Worm (Caenorhabditis elegans) whole organism, young adult: Measurements from ENCODE around the gene fcmt-1.

Experiments
- B0261.1 ChIP-seq: sonication (generic microtip); optimal IDR thresholded peaks from 2 replicates; lab custom pipeline; 2016; ENCODE audit warnings: mild to moderate bottlenecking, missing genetic modification characterization, moderate library complexity, missing compliant biosample characterization
- B0336.3 ChIP-seq: fragments of 200-800 bp; sonication (Bioruptor generic); IDR thresholded peaks from 2 replicates; pipeline ENCODE4 v1.3.6; 2022; ENCODE audit warnings: missing genetic modification characterization, missing compliant biosample characterization
- C17E4.6 ChIP-seq: fragments of 200-800 bp; sonication (Bioruptor generic); IDR thresholded peaks from 2 replicates; pipeline ENCODE4 v1.3.6; 2022; ENCODE audit warnings: missing genetic modification reagents, missing genetic modification characterization, missing compliant biosample characterization
- F23B12.7 ChIP-seq: sonication (generic microtip); optimal IDR thresholded peaks from 2 replicates; lab custom pipeline; 2017; ENCODE audit warnings: missing genetic modification characterization, mild to moderate bottlenecking, missing compliant biosample characterization, antibody characterized with exemption, moderate library complexity; ENCODE audit not compliant: insufficient read depth
- F39B2.1 ChIP-seq: fragments of 200-800 bp; sonication (Bioruptor generic); IDR thresholded peaks from 2 replicates; pipeline ENCODE4 v1.3.6; 2022; ENCODE audit warnings: missing genetic modification reagents, missing genetic modification characterization, missing compliant biosample characterization
- F55B11.4 ChIP-seq: sonication (generic microtip); optimal IDR thresholded peaks from 2 replicates; lab custom pipeline; 2016; ENCODE audit warnings: missing compliant biosample characterization, missing genetic modification characterization, borderline replicate concordance; ENCODE audit not compliant: insufficient read depth
- F57A8.1 ChIP-seq: fragments of 200-800 bp; sonication (Bioruptor generic); optimal IDR thresholded peaks from 2 replicates; lab custom pipeline; 2018; ENCODE audit warnings: mild to moderate bottlenecking, missing genetic modification characterization, moderate library complexity, missing compliant biosample characterization
- K12H6.12 ChIP-seq: fragments of 200-800 bp; sonication (Bioruptor generic); optimal IDR thresholded peaks from 2 replicates; lab custom pipeline; 2018; ENCODE audit warnings: mild to moderate bottlenecking, missing genetic modification characterization, missing compliant biosample characterization
- T07F8.4 ChIP-seq: sonication (generic microtip); optimal IDR thresholded peaks from 2 replicates; lab custom pipeline; 2016; ENCODE audit warnings: mild to moderate bottlenecking, missing genetic modification characterization, moderate library complexity, missing compliant biosample characterization
- Y79H2A.3 ChIP-seq: fragments of 200-800 bp; sonication (Bioruptor generic); conservative IDR thresholded peaks from 2 replicates; pipeline ENCODE4 v1.3.6; 2022; ENCODE audit warnings: missing genetic modification reagents, missing genetic modification characterization, missing compliant biosample characterization
- atf-7 ChIP-seq: sonication (generic microtip); optimal IDR thresholded peaks from 2 replicates; lab custom pipeline; 2017; ENCODE audit warnings: mild to moderate bottlenecking, missing genetic modification characterization, missing compliant biosample characterization
- attf-3 ChIP-seq: fragments of 200-800 bp; sonication (Bioruptor generic); conservative IDR thresholded peaks from 2 replicates; pipeline ENCODE4 v1.3.6; 2022; ENCODE audit warnings: missing genetic modification reagents, missing genetic modification characterization, missing compliant biosample characterization
- bed-2 ChIP-seq: fragments of 200-800 bp; sonication (Bioruptor generic); IDR thresholded peaks from 2 replicates; pipeline ENCODE4 v1.3.6; 2022; ENCODE audit warnings: missing genetic modification reagents, missing genetic modification characterization, missing compliant biosample characterization
- ccch-3 ChIP-seq: fragments of 200-800 bp; sonication (Bioruptor generic); optimal IDR thresholded peaks from 2 replicates; lab custom pipeline; 2018; ENCODE audit warnings: mild to moderate bottlenecking, missing genetic modification characterization, missing compliant biosample characterization
- cebp-1 ChIP-seq, 2 experiments: fragments of 200-800 bp in 1 of 2; sonication (Bioruptor generic) in 1 of 2; sonication (generic microtip) in 1 of 2; IDR thresholded peaks in 1 of 2; optimal IDR thresholded peaks in 1 of 2; 2 replicates each; pipeline versions ENCODE4 v1.3.6 to Lab custom; 2017 to 2022; ENCODE audit warnings: missing compliant biosample characterization in 2 of 2, missing genetic modification characterization in 2 of 2, mild to moderate bottlenecking in 1 of 2, missing genetic modification reagents in 1 of 2, moderate library complexity in 1 of 2
- chd-7 ChIP-seq: sonication (generic microtip); optimal IDR thresholded peaks from 2 replicates; lab custom pipeline; 2016; ENCODE audit warnings: mild to moderate bottlenecking, missing genetic modification characterization, moderate library complexity, missing compliant biosample characterization
- egl-44 ChIP-seq: fragments of 200-800 bp; sonication (Bioruptor generic); IDR thresholded peaks from 2 replicates; pipeline ENCODE4 v1.3.6; 2022; ENCODE audit warnings: missing genetic modification reagents, missing genetic modification characterization, missing compliant biosample characterization
- egrh-3 ChIP-seq: fragments of 200-800 bp; sonication (Bioruptor generic); IDR thresholded peaks from 2 replicates; pipeline ENCODE4 v1.3.6; 2022; ENCODE audit warnings: missing genetic modification reagents, missing genetic modification characterization, missing compliant biosample characterization
- ekl-4 ChIP-seq: fragments of 200-800 bp; sonication (Bioruptor generic); IDR thresholded peaks from 2 replicates; pipeline ENCODE4 v1.3.6; 2022; ENCODE audit warnings: missing genetic modification reagents, missing genetic modification characterization, missing compliant biosample characterization
- ets-4 ChIP-seq: fragments of 200-800 bp; sonication (Bioruptor generic); optimal IDR thresholded peaks from 2 replicates; lab custom pipeline; 2018; ENCODE audit warnings: mild to moderate bottlenecking, missing genetic modification characterization, missing compliant biosample characterization
- gei-17 ChIP-seq: fragments of 200-800 bp; sonication (Bioruptor generic); optimal IDR thresholded peaks from 2 replicates; lab custom pipeline; 2018; ENCODE audit warnings: mild to moderate bottlenecking, missing genetic modification characterization, missing compliant biosample characterization
- hlh-26 ChIP-seq: fragments of 200-800 bp; sonication (Bioruptor generic); conservative IDR thresholded peaks from 2 replicates; pipeline ENCODE4 v1.3.6; 2022; ENCODE audit warnings: missing genetic modification reagents, missing genetic modification characterization, missing compliant biosample characterization
- hmg-1.2 ChIP-seq: fragments of 200-800 bp; sonication (Bioruptor generic); IDR thresholded peaks from 2 replicates; pipeline ENCODE4 v1.3.6; 2022; ENCODE audit warnings: missing genetic modification reagents, missing genetic modification characterization, missing compliant biosample characterization
- let-607 ChIP-seq, 2 experiments: fragments of 200-800 bp in 1 of 2; sonication (Bioruptor generic) in 1 of 2; sonication (generic microtip) in 1 of 2; optimal IDR thresholded peaks; 2 replicates each; lab custom pipeline; 2016 to 2018; ENCODE audit warnings: mild to moderate bottlenecking in 2 of 2, missing compliant biosample characterization in 2 of 2, missing genetic modification characterization in 2 of 2, moderate library complexity in 2 of 2, missing genotype in 1 of 2
- lin-26 ChIP-seq: fragments of 200-800 bp; sonication (Bioruptor generic); IDR thresholded peaks from 2 replicates; pipeline ENCODE4 v1.3.6; 2022; ENCODE audit warnings: missing genetic modification reagents, missing genetic modification characterization, missing compliant biosample characterization
- lin-35 ChIP-seq, 3 experiments: fragments of 150-350 bp in 2 of 3; sonication (generic microtip) in 1 of 3; optimal IDR thresholded peaks; 2 replicates each; lab custom pipeline; 2014 to 2018; ENCODE audit warnings: missing biosample characterization in 3 of 3, missing genetic modification characterization in 3 of 3, missing genetic modification reagents in 3 of 3
- lin-40 ChIP-seq: sonication (generic microtip); optimal IDR thresholded peaks from 2 replicates; lab custom pipeline; 2016; ENCODE audit warnings: missing genetic modification characterization, mild to moderate bottlenecking, missing compliant biosample characterization, missing genotype, missing genetic modification reagents
- madf-6 ChIP-seq: fragments of 200-800 bp; sonication (Bioruptor generic); IDR thresholded peaks from 2 replicates; pipeline ENCODE4 v1.3.6; 2022; ENCODE audit warnings: missing genetic modification reagents, missing genetic modification characterization, missing compliant biosample characterization
- nfya-1 ChIP-seq: sonication (generic microtip); optimal IDR thresholded peaks from 2 replicates; lab custom pipeline; 2017; ENCODE audit warnings: antibody characterized with exemption, missing compliant biosample characterization, missing genetic modification characterization, borderline replicate concordance; ENCODE audit not compliant: insufficient read depth
- nhr-179 ChIP-seq: sonication (generic microtip); optimal IDR thresholded peaks from 2 replicates; lab custom pipeline; 2016; ENCODE audit warnings: mild to moderate bottlenecking, missing genetic modification characterization, missing compliant biosample characterization
- nhr-27 ChIP-seq: fragments of 200-800 bp; sonication (Bioruptor generic); optimal IDR thresholded peaks from 2 replicates; lab custom pipeline; 2018; ENCODE audit warnings: mild to moderate bottlenecking, missing genetic modification characterization, moderate library complexity, missing compliant biosample characterization
- nhr-80 ChIP-seq: sonication (generic microtip); optimal IDR thresholded peaks from 2 replicates; lab custom pipeline; 2016; ENCODE audit warnings: missing genetic modification characterization, missing compliant biosample characterization
- nhr-90 ChIP-seq: sonication (generic microtip); optimal IDR thresholded peaks from 2 replicates; lab custom pipeline; 2016; ENCODE audit warnings: missing genotype, mild to moderate bottlenecking, missing genetic modification characterization, missing compliant biosample characterization
- rec-8 ChIP-seq, 2 experiments: sonication (generic microtip); optimal IDR thresholded peaks; 2 replicates each; lab custom pipeline; 2016; ENCODE audit warnings: mild to moderate bottlenecking in 2 of 2, missing genetic modification characterization in 2 of 2, missing genetic modification reagents in 2 of 2, missing genotype in 2 of 2, missing biosample characterization in 1 of 2, missing compliant biosample characterization in 1 of 2, moderate library complexity in 1 of 2
- sdz-38 ChIP-seq: sonication (generic microtip); optimal IDR thresholded peaks from 2 replicates; lab custom pipeline; 2016; ENCODE audit warnings: missing genotype, missing genetic modification characterization, missing compliant biosample characterization
- snpc-1.1 ChIP-seq: sonication (generic microtip); optimal IDR thresholded peaks from 2 replicates; lab custom pipeline; 2017; ENCODE audit warnings: missing genetic modification characterization, mild to moderate bottlenecking, missing compliant biosample characterization, antibody characterized with exemption, moderate library complexity, missing genotype, missing genetic modification reagents; ENCODE audit not compliant: insufficient read depth
- snpc-1.3 ChIP-seq: sonication (generic microtip); optimal IDR thresholded peaks from 2 replicates; lab custom pipeline; 2017; ENCODE audit warnings: missing genetic modification characterization, mild to moderate bottlenecking, missing compliant biosample characterization, antibody characterized with exemption, moderate library complexity, missing genotype, missing genetic modification reagents; ENCODE audit not compliant: insufficient read depth
- snpc-4 ChIP-seq, 5 experiments: fragments of 150-350 bp in 1 of 5; sonication (generic microtip) in 4 of 5; optimal IDR thresholded peaks; 2 replicates each; lab custom pipeline; 2014 to 2018; ENCODE audit warnings: missing genetic modification characterization in 5 of 5, missing biosample characterization in 3 of 5, antibody characterized with exemption in 2 of 5, mild to moderate bottlenecking in 2 of 5, missing compliant biosample characterization in 2 of 5, missing genotype in 2 of 5, moderate library complexity in 2 of 5, missing genetic modification reagents in 1 of 5
- tlf-1 ChIP-seq: fragments of 200-800 bp; sonication (Bioruptor generic); optimal IDR thresholded peaks from 2 replicates; lab custom pipeline; 2018; ENCODE audit warnings: mild to moderate bottlenecking, missing genetic modification characterization, missing compliant biosample characterization
- unc-130 ChIP-seq: sonication (generic microtip); optimal IDR thresholded peaks from 2 replicates; lab custom pipeline; 2016; ENCODE audit warnings: missing genetic modification reagents, missing genetic modification characterization, missing compliant biosample characterization
- unc-62 ChIP-seq: fragments of 150-350 bp; optimal IDR thresholded peaks from 2 replicates; lab custom pipeline; 2014; ENCODE audit warnings: missing biosample characterization, missing genetic modification reagents, missing genetic modification characterization
- ztf-18 ChIP-seq: sonication (generic microtip); optimal IDR thresholded peaks from 2 replicates; lab custom pipeline; 2016; ENCODE audit warnings: missing genotype, mild to moderate bottlenecking, missing genetic modification characterization, missing compliant biosample characterization
- ztf-22 ChIP-seq: fragments of 200-800 bp; sonication (Bioruptor generic); optimal IDR thresholded peaks from 2 replicates; lab custom pipeline; 2018; ENCODE audit warnings: mild to moderate bottlenecking, missing genetic modification characterization, moderate library complexity, missing compliant biosample characterization

fcmt-1 gene

ce11 chrII:11732513-11732912, 23.1 kb upstream of the fcmt-1 start, which contains the start of gene F13D12.8:
Gene F13D12.8, minus strand, starts transcription at chrII:11732594.
- TF ChIP-seq T07F8.4 (tag; lab: Kevin White, UChicago) (no peak), snpc-4 (GFP tag; optimal IDR thresholded peaks at IDR 0.05; lab: Kevin White, UChicago) (no peak), snpc-4 (tag; optimal IDR thresholded peaks at IDR 0.05; lab: Kevin White, UChicago) (peak in 1 of 4 experiments; percentile 14), ccch-3 (GFP tag; lab: Kevin White, UChicago) (no peak)

DNA sequence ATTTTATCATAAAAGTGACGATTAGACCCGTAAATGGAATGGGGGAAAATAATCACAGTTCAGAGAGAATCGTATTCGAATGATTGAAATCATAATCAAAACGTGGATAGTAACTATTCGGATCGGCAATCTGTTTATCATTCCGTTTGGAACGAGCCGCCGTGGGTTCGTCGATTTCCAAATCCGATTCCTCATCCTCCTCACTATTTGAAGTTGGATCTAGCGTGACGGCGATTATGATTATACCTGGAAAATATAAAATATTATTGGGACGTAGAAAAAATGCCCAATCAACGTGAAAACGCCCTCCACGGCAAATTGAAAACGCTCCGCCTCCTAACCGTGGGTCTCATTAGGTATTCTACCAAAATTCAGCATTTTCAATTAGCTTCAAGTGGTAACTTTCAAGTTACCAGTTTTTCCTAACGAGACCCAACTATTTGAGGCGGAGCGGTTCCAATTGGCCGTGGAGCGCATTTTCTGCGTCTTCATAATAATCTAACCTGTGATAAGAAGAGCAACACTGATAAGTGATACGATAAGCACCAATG, 21.9 kb upstream of the fcmt-1 start:
- peak; percentile 15; the same call in 1 of the 2 replicates for TF ChIP-seq hmg-1.2 (GFP tag; lab: Robert Waterston, UW)
- no peak for TF ChIP-seq B0261.1 (tag; lab: Kevin White, UChicago)
- TF ChIP-seq B0336.3 (GFP tag; lab: Robert Waterston, UW), result peak; percentile 89
- TF ChIP-seq tlf-1 (GFP tag; lab: Kevin White, UChicago), result peak; percentile 47
- TF ChIP-seq snpc-1.1, result no peak
- TF ChIP-seq chd-7 (tag; lab: Kevin White, UChicago), result peak; percentile 53
- TF ChIP-seq nhr-90, result peak; percentile 48
- no peak for TF ChIP-seq egl-44
- no peak for TF ChIP-seq F23B12.7 (tag; lab: Kevin White, UChicago)
- no peak for TF ChIP-seq F55B11.4
- peak; percentile 63 for TF ChIP-seq lin-40 (tag; lab: Kevin White, UChicago)
- peak in 1 of 3 experiments; percentile 40 for TF ChIP-seq lin-35 (GFP tag; optimal IDR thresholded peaks at IDR 0.05; lab: Kevin White, UChicago)
- TF ChIP-seq madf-6 (GFP tag; lab: Robert Waterston, UW), result peak; percentile 20
- peak in 1 of 2 experiments; percentile 9 for TF ChIP-seq let-607 (tag; optimal IDR thresholded peaks at IDR 0.05; lab: Kevin White, UChicago)
- TF ChIP-seq ztf-18 (tag; lab: Kevin White, UChicago), result peak; percentile 27
- TF ChIP-seq attf-3 (GFP tag; lab: Robert Waterston, UW), result no peak
- no peak for TF ChIP-seq rec-8 (tag; optimal IDR thresholded peaks at IDR 0.05; lab: Kevin White, UChicago)
- no peak for TF ChIP-seq ztf-22 (GFP tag; lab: Kevin White, UChicago)
- TF ChIP-seq unc-62 (GFP tag; lab: Kevin White, UChicago), result no peak
- TF ChIP-seq ets-4 (GFP tag; lab: Kevin White, UChicago), result no peak
- TF ChIP-seq nhr-27 (tag; lab: Kevin White, UChicago), result no peak
- TF ChIP-seq gei-17 (GFP tag; lab: Kevin White, UChicago), result peak; percentile 67
- no peak for TF ChIP-seq bed-2 (GFP tag; lab: Robert Waterston, UW)
- no peak for TF ChIP-seq lin-26 (GFP tag; lab: Robert Waterston, UW)
- no peak for TF ChIP-seq cebp-1 (GFP tag; IDR thresholded peaks at IDR 0.05; lab: Robert Waterston, UW)
- peak; percentile 42 for TF ChIP-seq cebp-1 (tag; optimal IDR thresholded peaks at IDR 0.05; lab: Kevin White, UChicago)
- no peak for TF ChIP-seq F39B2.1
- no peak for TF ChIP-seq sdz-38 (tag; lab: Kevin White, UChicago)
- TF ChIP-seq C17E4.6 (GFP tag; lab: Robert Waterston, UW), result 0 out of 2 replicates have a peak, but pooled peaks have one; percentile 6
- TF ChIP-seq unc-130 (GFP tag; lab: Kevin White, UChicago), result no peak
- peak; percentile 62 for TF ChIP-seq nhr-80 (tag; lab: Kevin White, UChicago)
- peak; percentile 6 for TF ChIP-seq K12H6.12 (tag; lab: Kevin White, UChicago)
- TF ChIP-seq F57A8.1 (GFP tag; lab: Kevin White, UChicago), result no peak
- no peak for TF ChIP-seq Y79H2A.3 (GFP tag; lab: Robert Waterston, UW)
- TF ChIP-seq egrh-3 (GFP tag; lab: Robert Waterston, UW), result no peak
- no peak for TF ChIP-seq nhr-179 (tag; lab: Kevin White, UChicago)
- no peak for TF ChIP-seq nfya-1 (tag; lab: Kevin White, UChicago)
- no peak for TF ChIP-seq hlh-26 (GFP tag; lab: Robert Waterston, UW)
- peak; percentile 20 for TF ChIP-seq atf-7 (tag; lab: Kevin White, UChicago)
- peak; percentile 50; the same call in 1 of the 2 replicates for TF ChIP-seq ekl-4
- no peak for TF ChIP-seq snpc-1.3 (tag; lab: Kevin White, UChicago)
